Worm (Caenorhabditis elegans) whole organism, late embryonic: ENCODE measurements around the gene R05H5.3.

ENCODE experiments used
- K09A11.1 ChIP-seq: sonication (generic microtip); optimal IDR thresholded peaks from 2 replicates; lab custom pipeline; 2017; ENCODE audit warnings: antibody characterized with exemption, mild to moderate bottlenecking, missing genetic modification characterization, missing compliant biosample characterization; ENCODE audit not compliant: insufficient read depth
- dve-1 ChIP-seq: sonication (generic microtip); optimal IDR thresholded peaks from 2 replicates; lab custom pipeline; 2017; ENCODE audit warnings: antibody characterized with exemption, mild to moderate bottlenecking, missing genetic modification characterization, missing compliant biosample characterization
- elt-2 ChIP-seq: sonication (generic microtip); optimal IDR thresholded peaks from 2 replicates; lab custom pipeline; 2016; ENCODE audit warnings: missing genetic modification reagents, missing genetic modification characterization, missing compliant biosample characterization
- nfya-1 ChIP-seq: sonication (generic microtip); optimal IDR thresholded peaks from 2 replicates; lab custom pipeline; 2017; ENCODE audit warnings: missing genetic modification characterization, mild to moderate bottlenecking, missing compliant biosample characterization, antibody characterized with exemption, moderate library complexity
- nhr-11 ChIP-seq: fragments of 150-350 bp; optimal IDR thresholded peaks from 2 replicates; lab custom pipeline; 2014; ENCODE audit warnings: missing biosample characterization, missing genetic modification characterization
- pax-1 ChIP-seq: fragments of 150-350 bp; optimal IDR thresholded peaks from 2 replicates; lab custom pipeline; 2014; ENCODE audit warnings: missing biosample characterization, missing genetic modification characterization
- pha-4 ChIP-seq: fragments of 150-350 bp; optimal IDR thresholded peaks from 2 replicates; lab custom pipeline; 2018; ENCODE audit warnings: missing biosample characterization, missing genetic modification reagents, missing genetic modification characterization
- sdc-2 ChIP-seq: sonication (generic microtip); optimal IDR thresholded peaks from 2 replicates; lab custom pipeline; 2016; ENCODE audit warnings: missing genotype, missing genetic modification characterization, missing compliant biosample characterization
- tbx-2 ChIP-seq: sonication (generic microtip); optimal IDR thresholded peaks from 2 replicates; lab custom pipeline; 2016; ENCODE audit warnings: missing genetic modification characterization, missing compliant biosample characterization
- unc-3 ChIP-seq, 2 experiments: fragments of 200-800 bp in 1 of 2; sonication (Bioruptor generic) in 1 of 2; sonication (generic microtip) in 1 of 2; conservative IDR thresholded peaks in 1 of 2; optimal IDR thresholded peaks in 1 of 2; 2 replicates each; pipeline versions ENCODE4 v1.3.6 to Lab custom; 2016 to 2022; ENCODE audit warnings: missing compliant biosample characterization in 2 of 2, missing genetic modification characterization in 2 of 2, missing genetic modification reagents in 1 of 2
- unc-55 ChIP-seq: sonication (generic microtip); optimal IDR thresholded peaks from 2 replicates; lab custom pipeline; 2017; ENCODE audit warnings: missing biosample characterization, missing genetic modification reagents, missing genetic modification characterization

ce11 chrII:10206425-10206824 is 9.0 kb downstream of the R05H5.3 start, which contains the start of gene T01E8.1:
- TF ChIP-seq K09A11.1 (no peak), pax-1 (tag; lab: Kevin White, UChicago) (no peak), nfya-1 (no peak), tbx-2 (tag; lab: Kevin White, UChicago) (no peak), dve-1 (tag; lab: Kevin White, UChicago) (no peak), pha-4 (tag; lab: Kevin White, UChicago) (no peak), nhr-11 (tag; lab: Kevin White, UChicago) (no peak), elt-2 (tag; lab: Kevin White, UChicago) (no peak), sdc-2 (tag; lab: Kevin White, UChicago) (no peak), unc-3 (GFP tag; conservative IDR thresholded peaks at IDR 0.05; lab: Robert Waterston, UW) (no peak), unc-3 (tag; optimal IDR thresholded peaks at IDR 0.05; lab: Kevin White, UChicago) (no peak), unc-55 (GFP tag; lab: Kevin White, UChicago) (no peak)
